Fruit fly (Drosophila melanogaster): ENCODE results near the gene Loxl1.

Loxl1 gene

dm6 chr3R:31443023-31443422 lies 16.6 kb downstream of the Loxl1 start:
- TF ChIP-seq zf30C (GFP tag; optimal IDR thresholded peaks at IDR 0.05) = no peak
- TF ChIP-seq toy (GFP tag; IDR thresholded peaks at IDR 0.05) = no peak
- TF ChIP-seq Mad (GFP tag; optimal IDR thresholded peaks at IDR 0.05) = no peak
- TF ChIP-seq CG7987 (GFP tag; optimal IDR thresholded peaks at IDR 0.05) = peak; percentile 55
- no peak for TF ChIP-seq mam (GFP tag; optimal IDR thresholded peaks at IDR 0.05)
- TF ChIP-seq CG30431 (GFP tag; optimal IDR thresholded peaks at IDR 0.05) = no peak
- no peak for TF ChIP-seq CG5245 (GFP tag; optimal IDR thresholded peaks at IDR 0.05)
- TF ChIP-seq sug (tag; optimal IDR thresholded peaks at IDR 0.05) = peak; percentile 55
- peak; percentile 55 for TF ChIP-seq lab (GFP tag; optimal IDR thresholded peaks at IDR 0.05)
- TF ChIP-seq CG9437 (GFP tag; optimal IDR thresholded peaks at IDR 0.05) = no peak
- TF ChIP-seq CG6654 (GFP tag; optimal IDR thresholded peaks at IDR 0.05) = no peak
- no peak for TF ChIP-seq CG17186 (GFP tag; optimal IDR thresholded peaks at IDR 0.05)

DNA sequence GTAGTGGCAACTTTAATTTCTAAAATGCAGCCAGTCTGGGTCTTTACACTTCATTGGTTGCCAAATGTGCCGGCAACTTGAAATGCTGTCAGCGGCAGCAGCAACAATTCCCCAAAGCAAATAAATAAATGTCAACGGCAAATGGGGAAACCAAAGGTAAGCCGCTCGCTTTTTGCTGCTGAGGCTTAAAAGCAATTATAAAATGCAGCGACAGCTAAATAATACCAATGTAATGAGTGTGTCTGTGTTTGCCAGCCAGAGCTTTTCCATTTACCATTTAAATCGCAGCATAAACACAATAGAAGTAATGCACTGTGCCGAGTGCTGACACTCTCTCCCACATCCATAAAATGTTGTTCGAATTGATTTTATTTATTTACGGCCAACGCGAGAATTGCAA lies 19.1 kb downstream of the Loxl1 start:
- peak; percentile 61 for TF ChIP-seq Ets65A (GFP tag)
- no peak for TF ChIP-seq Xrp1 (GFP tag; IDR thresholded peaks at IDR 0.05)
- TF ChIP-seq cad (GFP tag; optimal IDR thresholded peaks at IDR 0.05) = no peak
- TF ChIP-seq fd3F (GFP tag; optimal IDR thresholded peaks at IDR 0.05) = no peak

DNA sequence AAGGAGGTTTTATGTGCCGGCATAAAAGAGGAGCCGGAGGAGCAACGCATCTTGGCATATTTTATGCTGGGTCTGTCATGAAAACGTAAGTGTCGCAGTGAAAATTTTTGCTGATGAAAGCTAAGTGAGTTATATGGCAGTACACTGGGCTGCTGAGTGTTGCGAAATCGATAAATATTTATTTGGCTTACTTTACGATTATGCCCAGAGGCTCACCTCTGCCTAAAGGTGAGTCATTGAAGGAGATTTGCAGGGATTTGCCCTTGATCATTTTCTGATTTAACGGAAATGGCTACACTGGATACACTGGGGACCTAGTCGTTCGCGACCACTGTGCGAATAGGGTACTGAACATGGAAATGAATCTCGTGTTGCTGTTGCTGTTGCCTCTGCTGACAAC lies 19.7 kb downstream of the Loxl1 start:
- no peak for TF ChIP-seq CG18619 (GFP tag; optimal IDR thresholded peaks at IDR 0.05)
- no peak for TF ChIP-seq amos (GFP tag; IDR thresholded peaks at IDR 0.05; ENCODE audit: partially characterized antibody)
- no peak for TF ChIP-seq ftz-f1 (GFP tag; optimal IDR thresholded peaks at IDR 0.05)
- no peak for TF ChIP-seq bsh (GFP tag; optimal IDR thresholded peaks at IDR 0.05)
- TF ChIP-seq dysf (GFP tag; IDR thresholded peaks at IDR 0.05) = 0 out of 3 replicates have a peak, but pooled peaks have one; percentile 12
- peak; percentile 48 for TF ChIP-seq Med (GFP tag)
- peak; percentile 18; the same call in 1 of the 2 replicates for TF ChIP-seq slbo (GFP tag; IDR thresholded peaks at IDR 0.05)
- peak; percentile 66 for TF ChIP-seq Drgx (GFP tag; IDR thresholded peaks at IDR 0.05)
- TF ChIP-seq CG18764 (GFP tag; optimal IDR thresholded peaks at IDR 0.05) = no peak
- no peak for TF ChIP-seq CG16863 (GFP tag; optimal IDR thresholded peaks at IDR 0.05)
- peak; percentile 86 for TF ChIP-seq Ets65A (GFP tag)
- TF ChIP-seq CG4404 (GFP tag; IDR thresholded peaks at IDR 0.05) = no peak
- no peak for TF ChIP-seq CG34376 (GFP tag; optimal IDR thresholded peaks at IDR 0.05)
- TF ChIP-seq jigr1 (GFP tag; IDR thresholded peaks at IDR 0.05) = no peak
- no peak for TF ChIP-seq MTF-1 (GFP tag; optimal IDR thresholded peaks at IDR 0.05; ENCODE audit: borderline replicate concordance)
- TF ChIP-seq Chrac-16 (GFP tag; optimal IDR thresholded peaks at IDR 0.05) = no peak

DNA sequence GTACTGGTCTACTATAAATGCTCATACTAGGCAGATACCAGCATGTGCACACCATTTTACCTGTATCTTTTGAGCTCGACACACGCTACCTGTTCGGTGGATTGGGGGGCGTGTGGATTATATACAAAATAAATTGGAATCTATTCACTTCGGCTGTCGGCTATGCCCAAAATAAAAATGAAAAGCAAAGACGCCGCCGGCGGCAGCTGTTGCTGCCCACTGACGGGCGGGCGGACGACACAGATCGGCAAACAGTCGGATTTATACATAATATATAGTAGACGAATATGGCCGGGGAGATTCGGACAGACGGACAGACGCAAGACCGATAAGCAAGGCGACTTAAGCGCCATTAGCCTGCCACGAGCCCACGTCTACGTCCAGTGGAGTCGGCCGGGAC lies 20.8 kb downstream of the Loxl1 start:
- TF ChIP-seq chinmo (GFP tag; IDR thresholded peaks at IDR 0.05; ENCODE audit: partially characterized antibody) = 0 out of 4 replicates have a peak, but pooled peaks have one; percentile 17
- TF ChIP-seq oc (tag; optimal IDR thresholded peaks at IDR 0.05) = peak; percentile 78
- TF ChIP-seq pan (optimal IDR thresholded peaks at IDR 0.05) = no peak
- TF ChIP-seq pan (GFP tag; optimal IDR thresholded peaks at IDR 0.05 in 1 of 2, IDR thresholded peaks at IDR 0.05 in 1 of 2) = peak in 1 of 2 experiments; percentile 20
- TF ChIP-seq CG32532 (GFP tag; IDR thresholded peaks at IDR 0.05) = peak; percentile 43
- peak; percentile 66 for TF ChIP-seq Med (GFP tag)
- TF ChIP-seq sd (tag; optimal IDR thresholded peaks at IDR 0.05) = peak; percentile 11
- no peak for TF ChIP-seq CHES-1-like (GFP tag; optimal IDR thresholded peaks at IDR 0.05)
- TF ChIP-seq mld (GFP tag; IDR thresholded peaks at IDR 0.05; ENCODE audit: partially characterized antibody) = no peak
- no peak for TF ChIP-seq slp2 (GFP tag; optimal IDR thresholded peaks at IDR 0.05)
- peak; percentile 75 for TF ChIP-seq CG13894 (tag; optimal IDR thresholded peaks at IDR 0.05)
- TF ChIP-seq Deaf1 (tag; optimal IDR thresholded peaks at IDR 0.05) = peak; percentile 3
- peak; percentile 56; the same call in 1 of the 3 replicates for TF ChIP-seq sr (GFP tag; IDR thresholded peaks at IDR 0.05)
- TF ChIP-seq CG13624 (GFP tag; optimal IDR thresholded peaks at IDR 0.05) = no peak
